Worm (Caenorhabditis elegans): ENCODE measurements around the gene wbp-2.

The wbp-2 gene

DNA sequence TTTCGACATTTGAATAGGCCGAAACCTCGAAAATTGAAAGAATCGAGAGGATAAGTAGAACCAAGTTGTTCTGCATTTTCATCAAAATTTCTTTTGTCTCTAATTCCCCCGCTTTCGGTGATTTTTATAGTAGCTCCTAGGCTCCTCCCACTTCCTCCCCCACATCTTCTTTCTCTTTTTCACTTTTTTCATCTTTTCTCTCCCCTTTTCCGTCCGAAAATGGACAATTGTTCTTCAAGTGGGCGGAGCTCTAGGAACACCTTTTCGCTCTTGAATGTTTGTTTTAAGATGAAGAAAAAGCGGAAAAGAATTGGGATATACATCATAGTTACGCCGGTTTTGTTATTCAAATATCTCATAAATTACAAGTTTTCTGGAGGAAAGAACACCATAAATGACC is 16.9 kb downstream of the wbp-2 start, which contains the start of gene F42A8.1:
F42A8.1 (minus strand) TSS at position 101 of the 400 bp plus-strand sequence.
- no peak for TF ChIP-seq sup-37 (GFP tag; optimal IDR thresholded peaks at IDR 0.05)
- TF ChIP-seq mdl-1 (tag; optimal IDR thresholded peaks at IDR 0.05): no peak
- TF ChIP-seq nhr-71 (tag; optimal IDR thresholded peaks at IDR 0.05): no peak
- peak; percentile 57 for TF ChIP-seq blmp-1 (tag; optimal IDR thresholded peaks at IDR 0.05)

DNA sequence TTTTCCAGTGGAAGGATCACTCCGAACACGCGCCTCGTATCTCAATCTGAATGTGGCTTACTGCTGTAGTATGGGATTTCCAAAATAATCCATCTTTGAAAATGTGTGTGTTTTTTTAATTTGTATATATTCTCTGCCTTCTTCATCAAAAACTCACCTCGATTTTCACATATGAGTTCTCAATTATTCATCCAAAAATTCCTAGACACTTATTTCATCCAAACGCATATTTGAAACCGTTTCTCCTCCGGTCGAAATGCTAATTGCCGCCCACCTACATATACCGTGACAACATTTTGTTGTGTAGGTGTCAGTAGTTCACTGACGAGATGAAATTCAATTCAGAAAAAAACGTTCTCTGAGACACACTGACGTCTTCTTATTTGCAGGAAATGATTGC is 17.9 kb downstream of the wbp-2 start:
- no peak for TF ChIP-seq nhr-90 (tag; optimal IDR thresholded peaks at IDR 0.05; ENCODE audit: poor library complexity)
- TF ChIP-seq hlh-17 (GFP tag; optimal IDR thresholded peaks at IDR 0.05; ENCODE audit: borderline replicate concordance): no peak
- TF ChIP-seq hpl-2 (GFP tag; optimal IDR thresholded peaks at IDR 0.05): no peak
- no peak for TF ChIP-seq mab-9 (GFP tag; IDR thresholded peaks at IDR 0.05)
- TF ChIP-seq skn-1 (tag; optimal IDR thresholded peaks at IDR 0.05): no peak
- TF ChIP-seq snpc-4 (tag; optimal IDR thresholded peaks at IDR 0.05): no peak
- TF ChIP-seq ceh-63 (GFP tag; optimal IDR thresholded peaks at IDR 0.05): no peak
- TF ChIP-seq mep-1 (tag; optimal IDR thresholded peaks at IDR 0.05): no peak
- no peak for TF ChIP-seq zag-1 (tag; optimal IDR thresholded peaks at IDR 0.05)
- no peak for TF ChIP-seq pqm-1 (tag; optimal IDR thresholded peaks at IDR 0.05)
- TF ChIP-seq lin-35 (GFP tag; optimal IDR thresholded peaks at IDR 0.05): no peak

DNA sequence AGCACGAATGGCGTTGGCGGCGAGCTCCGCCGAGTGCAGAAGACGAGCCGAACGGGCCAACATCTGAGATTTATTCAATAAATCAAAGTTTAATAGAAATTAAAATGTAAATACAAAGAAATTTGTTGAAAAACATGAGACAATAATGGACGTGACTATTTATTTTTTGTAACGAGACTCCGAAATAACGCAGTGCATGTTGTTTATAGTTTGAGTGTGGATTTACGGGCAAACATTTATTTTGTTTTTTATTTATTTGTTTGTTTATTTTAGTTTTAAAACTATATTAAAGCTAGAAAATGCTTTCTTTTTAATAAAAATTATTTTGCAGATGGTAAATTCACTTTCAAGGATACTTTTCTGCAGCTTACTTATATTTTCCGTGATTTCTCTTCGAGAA is 23.1 kb downstream of the wbp-2 start, which contains the start of the genes sdhb-1 and cup-15:
sdhb-1 (minus strand) TSS at position 63 of the 400 bp plus-strand sequence.
cup-15 (plus strand) TSS at position 332 of the 400 bp plus-strand sequence.
- TF ChIP-seq mab-9 (GFP tag; IDR thresholded peaks at IDR 0.05): no peak
- TF ChIP-seq efl-1 (optimal IDR thresholded peaks at IDR 0.05): peak; percentile 13 to 14
- no peak for TF ChIP-seq efl-1 (GFP tag; optimal IDR thresholded peaks at IDR 0.05 in 1 of 2)
- no peak for TF ChIP-seq sox-4 (tag; optimal IDR thresholded peaks at IDR 0.05)
- peak; percentile 31 for TF ChIP-seq nhr-71 (tag; optimal IDR thresholded peaks at IDR 0.05)
- TF ChIP-seq xbp-1 (tag; optimal IDR thresholded peaks at IDR 0.05): no peak
- TF ChIP-seq lsy-2 (tag; optimal IDR thresholded peaks at IDR 0.05): peak; percentile 26 to 53
- no peak for TF ChIP-seq fkh-8 (tag; optimal IDR thresholded peaks at IDR 0.05)
- TF ChIP-seq isw-1 (GFP tag; IDR thresholded peaks at IDR 0.05): no peak
- TF ChIP-seq dsc-1 (tag; optimal IDR thresholded peaks at IDR 0.05): no peak
- TF ChIP-seq hpl-2 (GFP tag; optimal IDR thresholded peaks at IDR 0.05): no peak
- TF ChIP-seq dpl-1 (GFP tag; optimal IDR thresholded peaks at IDR 0.05): peak in 2 of 3 experiments; percentile 0 to 46
- TF ChIP-seq mef-2 (tag; optimal IDR thresholded peaks at IDR 0.05): no peak
- peak; percentile 1 for TF ChIP-seq snu-23 (GFP tag; optimal IDR thresholded peaks at IDR 0.05)
- no peak for TF ChIP-seq nhr-237 (tag; optimal IDR thresholded peaks at IDR 0.05)
- TF ChIP-seq ceh-88 (GFP tag; IDR thresholded peaks at IDR 0.05): no peak
- no peak for TF ChIP-seq nhr-11 (tag; optimal IDR thresholded peaks at IDR 0.05)
- no peak for TF ChIP-seq skn-1 (tag; optimal IDR thresholded peaks at IDR 0.05)
- TF ChIP-seq lir-3 (tag; optimal IDR thresholded peaks at IDR 0.05; ENCODE audit: poor library complexity): no peak
- no peak for TF ChIP-seq nhr-84 (tag; optimal IDR thresholded peaks at IDR 0.05)
- TF ChIP-seq lin-35 (GFP tag; optimal IDR thresholded peaks at IDR 0.05): peak in 1 of 2 experiments; percentile 53
- TF ChIP-seq lin-14 (GFP tag; optimal IDR thresholded peaks at IDR 0.05): peak; percentile 27
- no peak for TF ChIP-seq pax-3 (tag; optimal IDR thresholded peaks at IDR 0.05)
- no peak for TF ChIP-seq F16B12.6 (tag; optimal IDR thresholded peaks at IDR 0.05)
- TF ChIP-seq lin-13 (GFP tag; optimal IDR thresholded peaks at IDR 0.05): no peak
- TF ChIP-seq unc-62 (GFP tag; optimal IDR thresholded peaks at IDR 0.05): no peak
- TF ChIP-seq zip-4 (GFP tag; optimal IDR thresholded peaks at IDR 0.05): no peak
- TF ChIP-seq elt-2 (tag; optimal IDR thresholded peaks at IDR 0.05): no peak
- TF ChIP-seq blmp-1 (tag; optimal IDR thresholded peaks at IDR 0.05): peak; percentile 27
- no peak for TF ChIP-seq ceh-8 (GFP tag; optimal IDR thresholded peaks at IDR 0.05)
- TF ChIP-seq fkh-10 (GFP tag; optimal IDR thresholded peaks at IDR 0.05): no peak
- TF ChIP-seq C04F5.9 (tag; optimal IDR thresholded peaks at IDR 0.05): no peak
- TF ChIP-seq snpc-4 (tag; optimal IDR thresholded peaks at IDR 0.05): no peak
- TF ChIP-seq unc-30 (tag; optimal IDR thresholded peaks at IDR 0.05): no peak
- TF ChIP-seq ets-5 (GFP tag; IDR thresholded peaks at IDR 0.05): no peak
